Worm (Caenorhabditis elegans) whole organism, L2 larva: ENCODE data around the gene K01D12.7.

Experiments
- alr-1 ChIP-seq: fragments of 150-350 bp; optimal IDR thresholded peaks from 2 replicates; lab custom pipeline; 2014; ENCODE audit warnings: missing biosample characterization, missing genetic modification characterization
- elt-1 ChIP-seq: fragments of 150-350 bp; optimal IDR thresholded peaks from 2 replicates; lab custom pipeline; 2014; ENCODE audit warnings: missing biosample characterization, missing genetic modification characterization
- lin-39 ChIP-seq: fragments of 150-350 bp; optimal IDR thresholded peaks from 2 replicates; lab custom pipeline; 2014; ENCODE audit warnings: missing biosample characterization, missing genetic modification reagents, missing genetic modification characterization
- nhr-237 ChIP-seq: fragments of 150-350 bp; optimal IDR thresholded peaks from 2 replicates; lab custom pipeline; 2014; ENCODE audit warnings: missing biosample characterization, missing genetic modification characterization
- peb-1 ChIP-seq: fragments of 150-350 bp; optimal IDR thresholded peaks from 2 replicates; lab custom pipeline; 2014; ENCODE audit warnings: missing biosample characterization, missing genetic modification characterization
- sma-3 ChIP-seq: sonication (generic microtip); optimal IDR thresholded peaks from 2 replicates; lab custom pipeline; 2016; ENCODE audit warnings: missing genetic modification reagents, missing genetic modification characterization, missing compliant biosample characterization
- snpc-4 ChIP-seq: fragments of 150-350 bp; optimal IDR thresholded peaks from 2 replicates; lab custom pipeline; 2014; ENCODE audit warnings: missing biosample characterization, missing genetic modification characterization
- unc-62 ChIP-seq: fragments of 150-350 bp; optimal IDR thresholded peaks from 2 replicates; lab custom pipeline; 2014; ENCODE audit warnings: missing biosample characterization, missing genetic modification reagents, missing genetic modification characterization
- zag-1 ChIP-seq: fragments of 150-350 bp; optimal IDR thresholded peaks from 2 replicates; lab custom pipeline; 2014; ENCODE audit warnings: missing biosample characterization, missing genetic modification characterization

DNA sequence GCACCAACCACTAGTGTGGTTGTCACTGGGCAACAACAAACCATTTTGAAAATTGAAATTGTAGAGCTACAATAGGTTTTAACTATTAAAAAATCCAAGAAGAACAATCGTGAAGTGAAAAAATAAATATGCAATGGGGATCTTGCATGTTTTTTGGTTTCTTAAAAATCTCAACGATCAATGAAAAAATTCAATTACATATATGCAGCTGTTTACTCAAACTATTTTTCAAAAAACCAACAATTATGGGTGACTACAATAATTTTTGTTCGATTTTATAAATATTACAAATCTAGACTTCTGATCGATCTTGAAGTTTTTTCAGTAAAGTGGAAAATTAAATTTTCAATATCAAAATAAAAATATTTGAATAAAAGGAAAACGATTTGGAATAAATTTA is 7.2 kb upstream of the K01D12.7 start, which contains the start of gene cdr-4:
- TF ChIP-seq zag-1 (tag; lab: Kevin White, UChicago) = no peak
- no peak for TF ChIP-seq snpc-4 (tag; lab: Kevin White, UChicago)
- TF ChIP-seq alr-1 (tag; lab: Kevin White, UChicago) = no peak
- TF ChIP-seq sma-3 (GFP tag; lab: Kevin White, UChicago) = no peak
- no peak for TF ChIP-seq lin-39
- no peak for TF ChIP-seq peb-1 (tag; lab: Kevin White, UChicago)
- TF ChIP-seq elt-1 = no peak
- no peak for TF ChIP-seq unc-62 (GFP tag; lab: Kevin White, UChicago)
- TF ChIP-seq nhr-237 = no peak
